Fruit fly (Drosophila melanogaster) whole organism, wandering third instar larva: ENCODE measurements around the gene CoRest.

ENCODE experiments used
- Abd-B ChIP-seq: fragments of >200 bp; optimal IDR thresholded peaks from 2 replicates; lab custom pipeline; 2017; ENCODE audit warnings: missing biosample characterization, missing genetic modification characterization
- CG32264 ChIP-seq: fragments of 200-800 bp; sonication (Bioruptor generic); optimal IDR thresholded peaks from 2 replicates; lab custom pipeline; 2016; ENCODE audit warnings: missing biosample characterization, missing genetic modification characterization
- CG9705 ChIP-seq: fragments of 200-800 bp; sonication (Bioruptor generic); optimal IDR thresholded peaks from 2 replicates; lab custom pipeline; 2018; ENCODE audit warnings: missing biosample characterization, mild to moderate bottlenecking, missing genetic modification characterization
- Dif ChIP-seq: fragments of 200-275, 200-300 bp; sonication (Bioruptor generic); optimal IDR thresholded peaks from 2 replicates; lab custom pipeline; 2018; ENCODE audit warnings: missing biosample characterization, missing genetic modification characterization; ENCODE audit not compliant: partially characterized antibody
- GATAd ChIP-seq: sonication (Bioruptor generic); optimal IDR thresholded peaks from 2 replicates; lab custom pipeline; 2016; ENCODE audit warnings: missing biosample characterization, missing genetic modification characterization
- HLH106 ChIP-seq: fragments of 200-800 bp; optimal IDR thresholded peaks from 3 replicates; lab custom pipeline; 2019; ENCODE audit warnings: missing biosample characterization, mild to moderate bottlenecking, missing genetic modification characterization, moderate library complexity
- Hnf4 ChIP-seq: fragments of 200-800 bp; sonication (Bioruptor generic); optimal IDR thresholded peaks from 2 replicates; lab custom pipeline; 2016; ENCODE audit warnings: missing biosample characterization, mild to moderate bottlenecking, missing genetic modification characterization
- Hr78 ChIP-seq: fragments of >200 bp; optimal IDR thresholded peaks from 2 replicates; lab custom pipeline; 2017; ENCODE audit warnings: missing biosample characterization, missing genetic modification characterization
- Hr83 ChIP-seq: fragments of 200-300 bp; sonication (Bioruptor generic); optimal IDR thresholded peaks from 2 replicates; lab custom pipeline; 2016; ENCODE audit warnings: missing biosample characterization, mild to moderate bottlenecking, missing genetic modification characterization, moderate library complexity; ENCODE audit not compliant: poor library complexity, severe bottlenecking
- Jra ChIP-seq: sonication (Bioruptor generic); optimal IDR thresholded peaks from 2 replicates; lab custom pipeline; 2016; ENCODE audit warnings: missing biosample characterization, missing genetic modification characterization
- Mio ChIP-seq: sonication (Bioruptor generic); optimal IDR thresholded peaks from 2 replicates; lab custom pipeline; 2016; ENCODE audit warnings: missing biosample characterization, missing genetic modification characterization
- Myc ChIP-seq: fragments of >200 bp; optimal IDR thresholded peaks from 2 replicates; lab custom pipeline; 2017
- N ChIP-seq: fragments of >200 bp; optimal IDR thresholded peaks from 2 replicates; lab custom pipeline; 2018; ENCODE audit warnings: missing biosample characterization, missing external identifiers, missing genetic modification characterization
- OdsH ChIP-seq: fragments of 200-800 bp; sonication (Bioruptor generic); optimal IDR thresholded peaks from 2 replicates; lab custom pipeline; 2016; ENCODE audit warnings: missing biosample characterization, mild to moderate bottlenecking, missing genetic modification characterization
- Sp1 ChIP-seq: fragments of 200-800 bp; sonication (Bioruptor generic); optimal IDR thresholded peaks from 3 replicates; lab custom pipeline; 2019; ENCODE audit warnings: missing biosample characterization, mild to moderate bottlenecking, missing genetic modification characterization, moderate library complexity
- Vsx2 ChIP-seq: fragments of 200-300, 225-300 bp; sonication (Bioruptor generic); optimal IDR thresholded peaks from 2 replicates; lab custom pipeline; 2018; ENCODE audit warnings: missing biosample characterization, missing genetic modification characterization; ENCODE audit not compliant: partially characterized antibody
- br ChIP-seq: fragments of 200-800 bp; sonication (Bioruptor generic); optimal IDR thresholded peaks from 2 replicates; lab custom pipeline; 2016; ENCODE audit warnings: missing biosample characterization, missing genetic modification characterization
- brk ChIP-seq: fragments of 200-800 bp; sonication (Bioruptor generic); optimal IDR thresholded peaks from 2 replicates; lab custom pipeline; 2016; ENCODE audit warnings: missing biosample characterization, mild to moderate bottlenecking, missing genetic modification characterization
- dmrt93B ChIP-seq: fragments of 200-800 bp; sonication (Bioruptor generic); optimal IDR thresholded peaks from 2 replicates; lab custom pipeline; 2018; ENCODE audit warnings: missing biosample characterization, mild to moderate bottlenecking, missing genetic modification characterization
- ey ChIP-seq: fragments of 200-800 bp; sonication (Bioruptor generic); optimal IDR thresholded peaks from 2 replicates; lab custom pipeline; 2016; ENCODE audit warnings: missing biosample characterization, missing genetic modification characterization
- foxo ChIP-seq, 2 experiments: fragments of 200-800 bp; sonication (Bioruptor generic); optimal IDR thresholded peaks; 2 replicates in 1 of 2; 3 replicates in 1 of 2; lab custom pipeline; 2016 to 2017; ENCODE audit warnings: missing biosample characterization in 2 of 2, missing genetic modification characterization in 2 of 2
- fru ChIP-seq: fragments of 200-800 bp; sonication (Bioruptor generic); optimal IDR thresholded peaks from 3 replicates; lab custom pipeline; 2016; ENCODE audit warnings: missing biosample characterization, mild to moderate bottlenecking, missing genetic modification characterization
- h ChIP-seq: fragments of 200-800 bp; sonication (Bioruptor generic); optimal IDR thresholded peaks from 3 replicates; lab custom pipeline; 2016; ENCODE audit warnings: missing biosample characterization, mild to moderate bottlenecking, missing genetic modification characterization
- lola ChIP-seq: fragments of >200 bp; optimal IDR thresholded peaks from 2 replicates; lab custom pipeline; 2017; ENCODE audit warnings: missing biosample characterization, missing genetic modification characterization
- pan ChIP-seq: fragments of >200 bp; optimal IDR thresholded peaks from 2 replicates; lab custom pipeline; 2017
- psq ChIP-seq: fragments of 200-800 bp; sonication (Bioruptor generic); optimal IDR thresholded peaks from 3 replicates; lab custom pipeline; 2017; ENCODE audit warnings: missing biosample characterization, mild to moderate bottlenecking, missing genetic modification characterization, moderate library complexity
- rgr ChIP-seq: fragments of 200-800 bp; sonication (Bioruptor generic); optimal IDR thresholded peaks from 3 replicates; lab custom pipeline; 2016; ENCODE audit warnings: missing biosample characterization, mild to moderate bottlenecking, missing genetic modification characterization
- sv ChIP-seq: fragments of 200-800 bp; sonication (Bioruptor generic); optimal IDR thresholded peaks from 3 replicates; lab custom pipeline; 2016; ENCODE audit warnings: missing biosample characterization, missing genetic modification characterization
- tai ChIP-seq: sonication (Bioruptor generic); optimal IDR thresholded peaks from 2 replicates; lab custom pipeline; 2016; ENCODE audit warnings: missing biosample characterization, missing genetic modification characterization
- usp ChIP-seq: fragments of >200 bp; optimal IDR thresholded peaks from 2 replicates; lab custom pipeline; 2017; ENCODE audit warnings: missing biosample characterization, missing genetic modification characterization
- woc ChIP-seq: sonication (Bioruptor generic); optimal IDR thresholded peaks from 2 replicates; lab custom pipeline; 2016; ENCODE audit warnings: missing biosample characterization, mild to moderate bottlenecking, missing genetic modification characterization

Gene CoRest

DNA sequence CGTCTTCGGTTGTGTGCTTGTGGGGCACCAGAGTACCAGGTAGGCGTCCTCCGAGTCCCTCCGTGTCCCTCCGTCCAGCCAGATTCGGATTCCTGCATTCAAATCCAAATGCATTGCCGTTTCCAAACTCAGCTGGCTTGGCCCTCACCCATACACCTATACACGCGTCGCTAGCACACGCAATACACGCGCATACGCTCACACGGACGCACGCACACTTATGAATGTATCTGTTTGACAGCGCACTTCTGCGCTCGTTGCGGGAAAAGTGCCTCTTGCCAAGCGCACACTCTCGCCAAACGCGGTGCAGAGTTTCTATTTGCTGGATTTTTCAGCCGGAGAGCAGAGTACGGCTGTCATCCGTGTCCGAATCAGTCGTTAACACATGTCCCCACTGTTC, 868 bp downstream of the CoRest start:
- TF ChIP-seq ey (GFP tag; lab: Kevin White, UChicago): no peak
- peak; percentile 84 for TF ChIP-seq N (GFP tag; lab: Kevin White, UChicago)
- TF ChIP-seq, all 38 proteins: peak for 1

DNA sequence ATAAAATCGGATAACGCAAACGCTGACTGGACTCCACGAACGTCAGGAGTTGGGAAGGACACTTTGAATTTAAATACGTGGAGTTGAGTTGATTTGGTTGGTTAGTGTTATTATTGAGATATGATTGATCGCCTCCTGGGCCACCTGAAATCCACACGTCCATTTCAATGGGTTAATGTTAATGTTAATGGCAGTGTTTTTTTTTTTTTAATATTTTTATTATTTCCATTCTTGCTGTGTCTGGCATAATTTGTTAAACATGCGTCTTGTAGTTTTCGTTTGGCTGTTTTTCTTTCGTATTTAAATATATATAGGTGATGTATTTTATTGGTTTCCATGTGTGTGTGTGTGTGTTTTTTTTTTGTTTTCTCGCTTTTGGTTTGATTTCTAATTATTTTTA, 9.9 kb downstream of the CoRest start, which contains the start of gene CG12231:
Gene CG12231 (minus strand): TSS at position 101 of the 400 bp plus-strand sequence.
- TF ChIP-seq psq (GFP tag; lab: Kevin White, UChicago) (no peak), lola (GFP tag; lab: Kevin White, UChicago) (no peak), HLH106 (tag; lab: Kevin White, UChicago) (no peak), foxo (GFP tag; optimal IDR thresholded peaks at IDR 0.05; lab: Kevin White, UChicago) (no peak), dmrt93B (no peak), Myc (no peak), CG32264 (GFP tag; lab: Kevin White, UChicago) (no peak), Sp1 (GFP tag; lab: Kevin White, UChicago) (no peak), tai (GFP tag; lab: Kevin White, UChicago) (no peak), Abd-B (no peak), CG9705 (GFP tag; lab: Kevin White, UChicago) (no peak)

DNA sequence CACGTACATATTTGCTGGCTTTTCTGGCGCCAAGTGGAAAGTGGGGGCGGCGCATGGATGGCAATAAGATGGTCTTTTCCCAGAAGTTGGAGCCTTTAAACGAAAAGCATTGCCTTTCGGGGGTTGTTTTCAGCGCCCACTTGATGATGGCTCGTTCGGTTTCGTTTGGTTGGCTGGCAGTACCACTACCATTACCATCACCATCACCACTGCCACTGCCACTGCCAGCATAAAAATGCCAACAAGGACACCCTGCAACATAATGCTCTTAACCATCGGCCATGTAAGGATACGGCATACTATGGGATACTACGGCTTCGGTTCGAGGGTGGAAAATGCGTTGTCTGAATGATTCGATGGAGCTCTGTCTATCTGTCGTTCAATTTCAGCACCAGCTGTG, 13.7 kb downstream of the CoRest start:
- TF ChIP-seq Myc: no peak
- TF ChIP-seq Abd-B: no peak
- no peak for TF ChIP-seq Vsx2 (GFP tag; lab: Kevin White, UChicago)
- TF ChIP-seq pan (lab: Kevin White, UChicago): no peak
- TF ChIP-seq brk (GFP tag; lab: Kevin White, UChicago): no peak
- no peak for TF ChIP-seq HLH106 (tag; lab: Kevin White, UChicago)
- no peak for TF ChIP-seq foxo (GFP tag; optimal IDR thresholded peaks at IDR 0.05; lab: Kevin White, UChicago)
- TF ChIP-seq woc (GFP tag; lab: Kevin White, UChicago): no peak
- TF ChIP-seq CG32264 (GFP tag; lab: Kevin White, UChicago): no peak

DNA sequence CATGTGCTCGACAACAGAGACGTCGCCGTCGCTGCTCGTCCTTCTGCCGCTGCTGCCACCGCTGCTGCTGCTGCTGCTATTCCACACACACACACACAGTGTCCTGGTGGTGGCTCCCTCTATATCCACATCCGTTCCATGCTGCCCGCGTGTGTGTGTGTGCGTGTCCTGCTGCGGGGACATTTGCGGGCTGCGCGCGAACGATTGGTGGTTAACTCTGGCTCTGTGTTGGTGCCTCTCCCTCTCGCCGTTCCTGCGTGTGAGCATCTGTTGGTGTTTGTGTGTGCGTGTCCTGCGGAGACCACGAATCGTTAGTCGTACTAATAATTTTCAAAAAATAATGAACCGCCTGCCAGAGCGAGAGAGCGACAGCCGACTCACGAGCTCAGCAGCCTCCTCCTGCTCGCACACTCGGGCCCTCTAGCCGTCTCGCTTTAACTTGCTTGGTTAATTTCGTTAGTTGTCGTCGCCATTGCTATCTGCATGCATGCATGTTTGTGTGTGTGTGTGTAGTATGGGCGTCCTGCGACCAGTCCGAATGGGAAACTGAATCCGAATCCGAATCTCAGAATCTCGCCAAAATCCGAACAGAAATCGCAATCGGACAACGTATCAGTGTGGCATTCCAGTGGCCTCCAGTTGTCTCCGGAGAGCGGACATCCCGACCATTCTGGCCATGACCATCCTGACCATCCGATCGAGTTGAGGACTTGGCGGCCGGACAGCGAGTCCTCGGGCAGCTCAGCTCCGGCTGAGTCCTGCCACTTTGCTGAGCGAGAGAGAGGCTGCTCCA, 24.3 kb downstream of the CoRest start:
- no peak for TF ChIP-seq sv (GFP tag; lab: Kevin White, UChicago)
- no peak for TF ChIP-seq Mio (GFP tag; lab: Kevin White, UChicago)
- TF ChIP-seq OdsH (GFP tag; lab: Kevin White, UChicago): no peak
- TF ChIP-seq psq (GFP tag; lab: Kevin White, UChicago): no peak
- TF ChIP-seq br (GFP tag; lab: Kevin White, UChicago): no peak
- no peak for TF ChIP-seq dmrt93B
- TF ChIP-seq GATAd (GFP tag; lab: Kevin White, UChicago): no peak
- TF ChIP-seq Abd-B: no peak
- TF ChIP-seq brk (GFP tag; lab: Kevin White, UChicago): no peak
- TF ChIP-seq fru (GFP tag; lab: Kevin White, UChicago): no peak
- TF ChIP-seq Hr83: no peak
- no peak for TF ChIP-seq rgr (GFP tag; lab: Kevin White, UChicago)
- no peak for TF ChIP-seq Myc
- TF ChIP-seq Hnf4 (GFP tag; lab: Kevin White, UChicago): no peak
- no peak for TF ChIP-seq lola (GFP tag; lab: Kevin White, UChicago)
- TF ChIP-seq usp (GFP tag; lab: Kevin White, UChicago): no peak
- no peak for TF ChIP-seq woc (GFP tag; lab: Kevin White, UChicago)
- TF ChIP-seq foxo (GFP tag; optimal IDR thresholded peaks at IDR 0.05; lab: Kevin White, UChicago): no peak

DNA sequence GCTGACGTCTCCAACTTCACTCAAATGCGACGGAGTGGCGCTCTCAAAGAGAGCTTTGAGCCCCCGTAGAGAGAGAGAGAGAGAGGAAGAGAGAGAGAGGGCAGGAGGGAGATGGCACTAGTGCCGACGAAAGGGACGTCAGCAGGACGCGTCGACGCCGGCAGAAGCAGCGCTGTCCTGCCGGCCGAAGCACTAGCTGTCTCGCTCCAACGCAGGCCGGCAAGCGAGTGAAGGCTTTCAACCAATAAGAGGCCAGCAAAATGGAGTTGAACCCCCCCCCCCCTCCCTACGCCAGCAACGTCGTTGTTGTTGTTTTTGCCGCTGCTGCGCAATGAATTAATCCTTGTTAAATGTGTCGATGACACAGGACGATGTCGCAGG, 24.9 kb downstream of the CoRest start:
- TF ChIP-seq sv (GFP tag; lab: Kevin White, UChicago): no peak
- TF ChIP-seq Dif (GFP tag; lab: Kevin White, UChicago): peak; percentile 26
- TF ChIP-seq Hr78: no peak

DNA sequence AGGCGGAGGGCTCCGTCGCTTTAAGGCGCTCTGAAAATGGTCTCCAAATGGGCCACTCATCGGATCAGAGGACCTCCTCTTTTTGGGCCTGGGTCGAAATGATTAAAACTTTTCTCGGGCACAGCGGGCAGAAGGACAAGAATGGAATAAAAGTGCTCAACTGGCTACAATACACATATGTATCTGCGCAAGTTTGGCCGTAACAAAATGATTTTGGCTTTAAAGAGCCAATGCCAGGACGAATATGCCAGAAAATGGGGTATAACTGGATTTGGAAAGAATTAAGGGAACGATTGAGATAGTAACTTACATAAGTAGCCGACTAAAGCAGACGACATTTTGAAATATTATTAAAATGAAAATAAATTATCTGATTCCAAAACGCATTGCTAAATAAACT, 25.7 kb downstream of the CoRest start, which contains the start of gene CG32532:
Gene CG32532 (minus strand): TSS at position 101 of the 400 bp plus-strand sequence.
- TF ChIP-seq rgr (GFP tag; lab: Kevin White, UChicago): no peak
- TF ChIP-seq usp (GFP tag; lab: Kevin White, UChicago): no peak
- no peak for TF ChIP-seq Hr83
- TF ChIP-seq h: no peak
- no peak for TF ChIP-seq fru (GFP tag; lab: Kevin White, UChicago)
- no peak for TF ChIP-seq OdsH (GFP tag; lab: Kevin White, UChicago)
- no peak for TF ChIP-seq tai (GFP tag; lab: Kevin White, UChicago)
- no peak for TF ChIP-seq Sp1 (GFP tag; lab: Kevin White, UChicago)
- no peak for TF ChIP-seq Jra (GFP tag; lab: Kevin White, UChicago)
- no peak for TF ChIP-seq Dif (GFP tag; lab: Kevin White, UChicago)
- no peak for TF ChIP-seq Abd-B
- TF ChIP-seq Myc: no peak
- no peak for TF ChIP-seq brk (GFP tag; lab: Kevin White, UChicago)
- TF ChIP-seq dmrt93B: no peak
- TF ChIP-seq CG9705 (GFP tag; lab: Kevin White, UChicago): no peak
- TF ChIP-seq N (GFP tag; lab: Kevin White, UChicago): no peak
- TF ChIP-seq GATAd (GFP tag; lab: Kevin White, UChicago): no peak
- TF ChIP-seq sv (GFP tag; lab: Kevin White, UChicago): no peak
- TF ChIP-seq woc (GFP tag; lab: Kevin White, UChicago): no peak
